Worm (Caenorhabditis elegans) whole organism, young adult: ENCODE results near the gene str-153.

Experiments used
- ama-1 ChIP-seq, 3 experiments: fragments of 150-350 bp in 1 of 3; sonication (generic microtip) in 2 of 3; optimal IDR thresholded peaks; 2 replicates each; lab custom pipeline; 2014 to 2018; ENCODE audit warnings: missing biosample characterization in 2 of 3, missing genetic modification characterization in 2 of 3, missing genetic modification reagents in 2 of 3
- let-526 ChIP-seq: fragments of 200-800 bp; sonication (Bioruptor generic); IDR thresholded peaks from 2 replicates; pipeline ENCODE4 v1.3.6; 2022; ENCODE audit warnings: missing genetic modification reagents, missing genetic modification characterization, missing compliant biosample characterization
- rpc-1 ChIP-seq, 2 experiments: fragments of 150-350 bp in 1 of 2; sonication (generic microtip) in 1 of 2; optimal IDR thresholded peaks; 2 replicates each; lab custom pipeline; 2014 to 2018; ENCODE audit warnings: missing biosample characterization in 1 of 2, missing genetic modification characterization in 1 of 2, missing genetic modification reagents in 1 of 2, missing genotype in 1 of 2
- unc-130 ChIP-seq: sonication (generic microtip); optimal IDR thresholded peaks from 2 replicates; lab custom pipeline; 2016; ENCODE audit warnings: missing genetic modification reagents, missing genetic modification characterization, missing compliant biosample characterization
- zfh-2 ChIP-seq: fragments of 200-800 bp; sonication (Bioruptor generic); conservative IDR thresholded peaks from 2 replicates; pipeline ENCODE4 v1.3.6; 2022; ENCODE audit warnings: missing genetic modification reagents, missing genetic modification characterization, missing compliant biosample characterization
- ztf-3 ChIP-seq: fragments of 200-800 bp; sonication (Bioruptor generic); optimal IDR thresholded peaks from 2 replicates; lab custom pipeline; 2018; ENCODE audit warnings: mild to moderate bottlenecking, missing genetic modification characterization, missing compliant biosample characterization
- ztf-6 ChIP-seq: fragments of 200-800 bp; sonication (Bioruptor generic); IDR thresholded peaks from 2 replicates; pipeline ENCODE4 v1.3.6; 2022; ENCODE audit warnings: missing genetic modification reagents, missing genetic modification characterization, missing compliant biosample characterization

DNA sequence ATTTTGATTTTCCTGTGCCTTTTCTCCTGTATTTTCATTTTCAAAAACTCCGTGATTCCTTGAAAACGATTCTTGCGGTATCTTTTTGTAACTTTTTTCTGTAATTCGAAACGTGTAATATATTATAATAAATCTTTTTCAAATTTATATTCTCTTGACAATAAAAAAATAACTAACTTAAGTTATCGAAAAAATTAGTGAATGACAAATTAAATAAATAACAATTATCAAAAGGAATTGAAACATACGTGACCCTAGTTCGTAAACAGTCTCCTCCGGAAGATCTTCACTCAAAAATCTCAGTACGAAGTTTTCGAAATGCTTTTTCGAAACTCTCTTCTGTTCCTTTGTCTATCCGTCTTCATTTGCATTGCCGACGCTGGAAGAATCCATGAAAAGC lies 43.7 kb upstream of the str-153 start, which contains the start of gene T08B6.9:
- TF ChIP-seq let-526 (GFP tag; lab: Robert Waterston, UW) (no peak), rpc-1 (optimal IDR thresholded peaks at IDR 0.05; lab: Kevin White, UChicago) (no peak), rpc-1 (tag; optimal IDR thresholded peaks at IDR 0.05; lab: Kevin White, UChicago) (no peak), ama-1 (optimal IDR thresholded peaks at IDR 0.05; lab: Kevin White, UChicago) (no peak), ama-1 (GFP tag; optimal IDR thresholded peaks at IDR 0.05; lab: Kevin White, UChicago) (no peak), unc-130 (GFP tag; lab: Kevin White, UChicago) (no peak), ztf-6 (no peak), ztf-3 (GFP tag; lab: Kevin White, UChicago) (no peak), zfh-2 (GFP tag; lab: Robert Waterston, UW) (no peak)
